Worm (Caenorhabditis elegans) whole organism, mixed stage, embryonic: ENCODE results near the gene F55G1.7.

Experiments used
- nhr-237 ChIP-seq: fragments of 150-350 bp; optimal IDR thresholded peaks from 2 replicates; lab custom pipeline; 2014; ENCODE audit warnings: missing biosample characterization, missing genetic modification characterization
- snpc-4 ChIP-seq: fragments of 150-350 bp; optimal IDR thresholded peaks from 2 replicates; lab custom pipeline; 2014; ENCODE audit warnings: missing biosample characterization, missing genetic modification characterization
- unc-39 ChIP-seq: fragments of 150-350 bp; optimal IDR thresholded peaks from 2 replicates; lab custom pipeline; 2014; ENCODE audit warnings: missing biosample characterization, missing genetic modification characterization

DNA sequence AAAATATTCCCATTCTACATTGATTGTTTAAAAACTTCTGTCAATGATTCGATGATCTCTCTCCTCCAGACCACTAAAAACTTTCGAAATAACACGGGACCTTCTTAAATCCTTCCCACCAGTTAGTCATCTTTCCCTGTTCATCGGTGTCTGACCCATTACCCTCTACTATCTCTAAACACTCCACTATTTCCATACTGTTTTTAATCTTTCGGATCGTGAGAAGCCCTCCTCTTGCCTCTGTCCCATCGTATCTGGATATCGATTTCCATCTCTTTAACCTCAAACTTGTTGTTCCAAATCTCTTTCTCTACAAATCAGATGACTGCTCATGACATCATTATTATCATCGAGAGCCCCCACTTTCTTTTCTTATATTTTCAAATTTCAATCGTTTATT lies 41.3 kb downstream of the F55G1.7 start:
- no peak for TF ChIP-seq unc-39
- TF ChIP-seq snpc-4 (tag; lab: Kevin White, UChicago) = no peak
- TF ChIP-seq nhr-237 (tag; lab: Kevin White, UChicago) = no peak
